Fruit fly (Drosophila melanogaster) whole organism, larva: ENCODE results near the gene Cyp28c1.

Experiments
- noc ChIP-seq: fragments of 200-800 bp; sonication (Bioruptor generic); optimal IDR thresholded peaks from 3 replicates; lab custom pipeline; 2019; ENCODE audit warnings: missing biosample characterization, mild to moderate bottlenecking, missing genetic modification characterization, moderate library complexity

Cyp28c1 gene

dm6 chrX:11839308-11839707, at the start of gene Cyp28c1:
Cyp28c1 (plus strand) TSS chrX:11839608.
- TF ChIP-seq noc, result no peak

dm6 chrX:11792415-11793328, 46.7 kb upstream of the Cyp28c1 start, which contains the start of gene CkIIbeta:
CkIIbeta (plus strand) TSS chrX:11792533.
- TF ChIP-seq noc, result peak; percentile 33

dm6 chrX:11793434-11793833, 46.0 kb upstream of the Cyp28c1 start:
- no peak for TF ChIP-seq noc

dm6 chrX:11796925-11797324, 42.5 kb upstream of the Cyp28c1 start:
- no peak for TF ChIP-seq noc

dm6 chrX:11798522-11798921, 40.9 kb upstream of the Cyp28c1 start:
- TF ChIP-seq noc, result no peak

- TF ChIP-seq noc, result no peak
Measured at dm6 chrX:11799931-11800330, 39.5 kb upstream of the Cyp28c1 start.

- peak; percentile 34 for TF ChIP-seq noc
Measured at dm6 chrX:11805066-11805766, 34.2 kb upstream of the Cyp28c1 start.

dm6 chrX:11806196-11806595, 33.2 kb upstream of the Cyp28c1 start:
- peak; percentile 8 for TF ChIP-seq noc

- peak; percentile 54 for TF ChIP-seq noc
Measured at dm6 chrX:11806867-11807747, 32.3 kb upstream of the Cyp28c1 start, which contains the start of gene Hsc70-3. Hsc70-3 (minus strand) TSS chrX:11807117.

dm6 chrX:11812828-11813227, 26.6 kb upstream of the Cyp28c1 start:
- no peak for TF ChIP-seq noc

- TF ChIP-seq noc, result no peak
Measured at dm6 chrX:11813721-11814161, 25.7 kb upstream of the Cyp28c1 start.

dm6 chrX:11815356-11816270, 23.8 kb upstream of the Cyp28c1 start:
- TF ChIP-seq noc, result no peak

- no peak for TF ChIP-seq noc
Measured at dm6 chrX:11816434-11816948, 22.9 kb upstream of the Cyp28c1 start, which contains the start of the genes CG1578 and rudhira. CG1578 (minus strand) TSS chrX:11816551. rudhira (plus strand) TSS chrX:11816898.

dm6 chrX:11817183-11817972, 22.0 kb upstream of the Cyp28c1 start:
- no peak for TF ChIP-seq noc
